Fruit fly (Drosophila melanogaster): ENCODE results near the gene CG14223.

DNA sequence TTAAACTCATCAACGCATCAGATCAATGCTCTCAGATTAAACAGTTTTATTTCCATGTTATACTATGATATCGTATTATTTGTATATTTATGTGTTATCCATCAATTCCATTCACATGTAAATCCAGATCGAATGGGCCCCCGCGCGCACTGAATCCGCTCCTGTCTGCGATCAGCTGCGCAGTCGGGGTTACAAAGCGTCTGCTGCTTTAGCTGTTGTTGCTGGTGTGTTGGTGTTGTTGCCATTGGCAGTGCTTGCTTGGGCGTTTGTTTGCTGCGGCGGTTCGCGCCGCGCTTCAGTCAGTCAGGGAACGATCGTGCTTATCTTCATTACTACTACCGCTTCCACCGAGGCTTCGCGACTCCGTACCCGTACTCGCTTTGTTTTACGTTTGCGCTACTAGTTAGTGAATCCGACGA lies 3.2 kb upstream of the CG14223 start, which contains the start of gene Zw:
- peak; percentile 93 for TF ChIP-seq Gug (GFP tag; IDR thresholded peaks at IDR 0.05)
- no peak for TF ChIP-seq gcm (GFP tag; optimal IDR thresholded peaks at IDR 0.05)
- no peak for TF ChIP-seq CG4282 (GFP tag; optimal IDR thresholded peaks at IDR 0.05)
- TF ChIP-seq CG5245 (GFP tag; optimal IDR thresholded peaks at IDR 0.05), result peak; percentile 19

Data from whole organism, embryonic.